Worm (Caenorhabditis elegans): ENCODE data around the gene R10E11.5.

- TF ChIP-seq tbx-11 (GFP tag; IDR thresholded peaks at IDR 0.05) (no peak), pes-1 (GFP tag; IDR thresholded peaks at IDR 0.05) (no peak), ama-1 (optimal IDR thresholded peaks at IDR 0.05) (no peak), B0310.2 (tag; optimal IDR thresholded peaks at IDR 0.05) (no peak), aly-1 (tag; optimal IDR thresholded peaks at IDR 0.05) (no peak), tbx-37 (GFP tag; conservative IDR thresholded peaks at IDR 0.05) (no peak), ceh-13 (GFP tag; optimal IDR thresholded peaks at IDR 0.05) (no peak), flt-1 (GFP tag; IDR thresholded peaks at IDR 0.05) (no peak), scrt-1 (GFP tag; IDR thresholded peaks at IDR 0.05) (no peak), ets-7 (tag; optimal IDR thresholded peaks at IDR 0.05) (no peak), hmbx-1 (tag; optimal IDR thresholded peaks at IDR 0.05) (no peak), hnd-1 (tag; optimal IDR thresholded peaks at IDR 0.05) (no peak)
Observed at ce11 chrIII:9768023-9768422, 21.4 kb downstream of the R10E11.5 start.

All from whole organism, early embryonic.